Worm (Caenorhabditis elegans): ENCODE results near the gene ptr-13.
A peak's percentile ranks its signal among the peaks of the same experiment; 100 is the strongest.

Gene ptr-13

DNA sequence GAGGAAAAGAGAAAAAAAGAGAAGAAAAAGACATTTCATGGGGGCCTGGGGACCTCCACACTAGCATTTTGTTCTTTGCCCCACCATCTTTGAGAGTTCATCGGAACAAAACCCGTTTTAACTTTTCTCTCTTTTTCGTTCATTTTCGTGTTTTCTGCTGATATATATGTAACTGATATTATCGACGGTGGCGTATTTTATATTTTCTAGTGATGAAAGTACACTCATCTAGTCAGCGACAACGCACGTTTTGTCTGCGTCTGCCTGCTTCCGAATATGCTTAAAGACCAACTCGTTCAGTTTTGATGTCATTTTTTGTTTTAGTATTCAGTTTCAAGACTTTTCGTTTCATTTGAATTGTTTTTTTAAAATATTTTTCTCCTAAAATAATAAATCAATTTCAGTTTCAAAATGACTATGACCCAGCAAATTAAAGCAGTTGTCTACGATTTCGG lies 19.0 kb upstream of the ptr-13 start, which contains the start of gene bigr-1:
TSS of gene bigr-1 (plus strand) at position 405 of the 455 bp plus-strand sequence.
- TF ChIP-seq nfya-1 (tag; optimal IDR thresholded peaks at IDR 0.05; ENCODE audit: insufficient read depth) (peak; percentile 30), elt-2 (tag; optimal IDR thresholded peaks at IDR 0.05) (peak; percentile 61), aly-2 (tag; optimal IDR thresholded peaks at IDR 0.05) (no peak), egl-5 (tag; optimal IDR thresholded peaks at IDR 0.05) (no peak), nhr-43 (tag; optimal IDR thresholded peaks at IDR 0.05; ENCODE audit: poor library complexity, severe bottlenecking) (peak; percentile 46), skn-1 (tag; optimal IDR thresholded peaks at IDR 0.05) (no peak), pqm-1 (tag; optimal IDR thresholded peaks at IDR 0.05) (peak; percentile 73)

DNA sequence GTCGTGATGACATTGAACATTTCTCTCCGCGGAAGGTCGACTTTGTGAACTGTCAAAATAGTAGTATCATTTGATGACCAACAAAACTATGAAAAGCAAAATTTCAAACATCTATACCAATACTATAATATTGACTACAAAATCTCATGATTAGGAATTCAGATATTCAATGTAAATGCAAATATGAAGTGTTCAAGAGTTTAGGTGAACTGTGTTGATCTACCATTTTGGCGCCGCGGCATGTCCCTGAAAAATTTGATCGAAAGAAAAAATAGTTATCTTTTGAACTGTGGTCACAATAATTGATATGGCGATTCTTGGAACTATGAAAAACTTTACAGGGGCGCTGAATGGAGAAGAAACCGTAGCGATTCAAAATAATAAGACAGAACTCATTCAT lies 16.5 kb upstream of the ptr-13 start:
- no peak for TF ChIP-seq elt-1 (tag; optimal IDR thresholded peaks at IDR 0.05)

DNA sequence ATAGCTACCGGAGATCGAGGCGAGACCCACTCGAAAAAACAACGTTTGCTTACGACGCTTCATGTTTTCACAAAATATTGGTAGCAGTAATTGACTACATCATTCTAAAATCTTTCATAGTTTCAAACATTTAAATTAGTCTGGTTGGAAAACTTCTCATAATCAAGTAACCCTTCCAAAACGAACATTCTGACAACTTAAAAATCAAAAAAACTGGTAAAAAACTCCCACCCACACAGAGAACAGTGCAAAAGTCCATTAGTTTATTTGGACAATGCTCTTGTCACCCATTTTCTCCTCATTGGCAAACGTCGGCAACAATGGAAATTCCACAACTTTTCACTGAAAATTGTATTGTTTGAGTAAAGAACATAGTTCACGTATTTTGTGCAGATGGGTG lies 15.1 kb upstream of the ptr-13 start, which contains the start of gene F37H8.6:
TSS of gene F37H8.6 (minus strand) at position 101 of the 400 bp plus-strand sequence.
- TF ChIP-seq elt-3 (tag; optimal IDR thresholded peaks at IDR 0.05): no peak
- TF ChIP-seq nhr-237 (tag; optimal IDR thresholded peaks at IDR 0.05): no peak
- TF ChIP-seq pqm-1 (tag; optimal IDR thresholded peaks at IDR 0.05): no peak
- TF ChIP-seq ceh-16 (tag; optimal IDR thresholded peaks at IDR 0.05): no peak
- TF ChIP-seq nhr-67 (tag; optimal IDR thresholded peaks at IDR 0.05): no peak
- TF ChIP-seq nhr-25 (tag; optimal IDR thresholded peaks at IDR 0.05): no peak
- TF ChIP-seq unc-62 (GFP tag; optimal IDR thresholded peaks at IDR 0.05): no peak
- TF ChIP-seq fkh-10 (GFP tag; optimal IDR thresholded peaks at IDR 0.05): no peak

DNA sequence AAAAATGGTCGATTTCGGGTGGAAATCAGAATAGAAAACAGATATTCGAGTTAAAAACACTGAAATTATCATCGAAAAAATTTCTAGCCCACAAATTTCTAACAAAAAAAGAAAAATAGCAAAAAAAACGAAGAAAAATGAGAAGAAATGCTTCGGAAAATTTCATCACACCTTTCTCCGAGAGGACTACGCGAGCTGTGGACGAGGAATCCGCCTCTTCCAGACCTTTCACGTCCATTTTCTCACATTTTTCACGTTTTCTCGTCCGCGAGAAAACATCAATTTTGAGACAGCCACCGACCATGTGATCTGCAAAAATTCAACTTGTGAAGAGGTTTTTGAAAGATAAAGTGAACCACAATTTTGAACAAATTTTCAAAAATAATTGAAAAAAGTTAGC lies 14.2 kb upstream of the ptr-13 start:
- TF ChIP-seq lin-15B (tag; optimal IDR thresholded peaks at IDR 0.05): peak; percentile 11
- peak; percentile 7 for TF ChIP-seq nfya-1 (tag; optimal IDR thresholded peaks at IDR 0.05; ENCODE audit: insufficient read depth)
- no peak for TF ChIP-seq sea-2 (GFP tag; optimal IDR thresholded peaks at IDR 0.05)

DNA sequence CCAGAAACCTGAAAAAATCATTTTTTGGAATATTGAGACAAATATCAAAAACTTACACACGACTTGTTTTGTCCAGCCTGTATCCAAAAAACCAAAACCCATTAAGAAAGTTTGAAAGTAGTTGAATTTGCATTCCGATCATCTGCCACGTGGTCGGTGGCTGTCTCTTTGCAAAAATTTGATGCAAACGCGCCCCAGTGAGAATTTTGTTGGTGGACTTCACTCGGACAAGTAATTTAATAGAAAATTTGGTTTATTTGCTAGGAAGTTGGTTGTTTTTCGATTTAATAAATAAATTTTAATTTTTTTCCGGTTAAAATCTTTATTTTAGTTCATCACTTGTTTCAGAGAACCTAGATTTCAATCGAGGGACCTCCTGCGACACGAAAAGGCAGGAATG lies 13.1 kb upstream of the ptr-13 start:
- TF ChIP-seq fkh-10 (GFP tag; optimal IDR thresholded peaks at IDR 0.05) (no peak), nhr-25 (tag; optimal IDR thresholded peaks at IDR 0.05) (no peak), nhr-43 (tag; optimal IDR thresholded peaks at IDR 0.05; ENCODE audit: poor library complexity, severe bottlenecking) (no peak), tbx-2 (tag; optimal IDR thresholded peaks at IDR 0.05) (no peak), zag-1 (tag; optimal IDR thresholded peaks at IDR 0.05) (no peak), elt-3 (tag; optimal IDR thresholded peaks at IDR 0.05) (no peak), eor-1 (tag; optimal IDR thresholded peaks at IDR 0.05) (no peak), nhr-67 (tag; optimal IDR thresholded peaks at IDR 0.05) (no peak), nhr-76 (tag; optimal IDR thresholded peaks at IDR 0.05) (no peak), pha-4 (tag; optimal IDR thresholded peaks at IDR 0.05) (no peak), nhr-12 (tag; optimal IDR thresholded peaks at IDR 0.05) (no peak), ceh-82 (tag; optimal IDR thresholded peaks at IDR 0.05) (no peak), unc-62 (GFP tag; optimal IDR thresholded peaks at IDR 0.05) (no peak), lin-15B (tag; optimal IDR thresholded peaks at IDR 0.05) (no peak), fkh-2 (tag; optimal IDR thresholded peaks at IDR 0.05) (no peak), egl-5 (tag; optimal IDR thresholded peaks at IDR 0.05) (no peak)

DNA sequence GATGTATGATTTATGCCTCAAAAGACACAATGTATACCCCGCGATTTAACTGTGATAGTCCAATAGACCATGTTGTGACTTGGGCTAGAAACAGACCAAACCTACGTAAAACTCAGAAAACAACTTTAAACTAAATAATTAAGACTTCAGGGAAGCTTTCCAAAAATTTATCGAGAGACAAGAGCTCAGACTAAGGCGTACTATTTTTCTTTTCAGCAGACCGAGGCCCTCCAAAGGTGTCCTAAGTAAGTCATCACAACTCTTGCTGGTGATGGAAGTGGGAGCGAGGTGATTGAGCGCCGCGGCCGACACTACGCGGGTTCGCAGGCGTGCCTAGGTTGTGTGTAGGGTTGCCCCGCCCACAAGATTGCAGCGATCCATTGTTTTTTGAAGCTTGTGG lies 4.8 kb upstream of the ptr-13 start:
- TF ChIP-seq nhr-12 (tag; optimal IDR thresholded peaks at IDR 0.05) (no peak), nhr-23 (tag; optimal IDR thresholded peaks at IDR 0.05) (peak; percentile 70), sea-2 (GFP tag; optimal IDR thresholded peaks at IDR 0.05) (no peak), mdl-1 (tag; optimal IDR thresholded peaks at IDR 0.05) (no peak), lsy-12 (tag; optimal IDR thresholded peaks at IDR 0.05) (peak; percentile 65), ZK546.5 (tag; optimal IDR thresholded peaks at IDR 0.05) (no peak), pqm-1 (tag; optimal IDR thresholded peaks at IDR 0.05) (no peak), ceh-16 (tag; optimal IDR thresholded peaks at IDR 0.05) (no peak), mml-1 (tag; optimal IDR thresholded peaks at IDR 0.05) (no peak), unc-62 (GFP tag; optimal IDR thresholded peaks at IDR 0.05) (no peak), nhr-67 (tag; optimal IDR thresholded peaks at IDR 0.05) (no peak), jun-1 (tag; optimal IDR thresholded peaks at IDR 0.05) (no peak), snpc-4 (tag; optimal IDR thresholded peaks at IDR 0.05) (peak; percentile 99), lin-15B (tag; optimal IDR thresholded peaks at IDR 0.05) (peak; percentile 40), ama-1 (optimal IDR thresholded peaks at IDR 0.05) (peak; percentile 96), tbx-2 (tag; optimal IDR thresholded peaks at IDR 0.05) (peak; percentile 36), R02D3.7 (tag; optimal IDR thresholded peaks at IDR 0.05) (peak; percentile 54), fkh-2 (tag; optimal IDR thresholded peaks at IDR 0.05) (no peak), nhr-77 (tag; optimal IDR thresholded peaks at IDR 0.05) (peak; percentile 43), aly-2 (tag; optimal IDR thresholded peaks at IDR 0.05) (peak; percentile 78), lin-39 (tag; optimal IDR thresholded peaks at IDR 0.05) (peak; percentile 28), nhr-43 (tag; optimal IDR thresholded peaks at IDR 0.05; ENCODE audit: poor library complexity, severe bottlenecking) (peak; percentile 91), zag-1 (tag; optimal IDR thresholded peaks at IDR 0.05) (no peak), nhr-76 (tag; optimal IDR thresholded peaks at IDR 0.05) (no peak), fkh-10 (GFP tag; optimal IDR thresholded peaks at IDR 0.05) (no peak), nfya-1 (tag; optimal IDR thresholded peaks at IDR 0.05; ENCODE audit: insufficient read depth) (peak; percentile 73), hmg-11 (tag; optimal IDR thresholded peaks at IDR 0.05) (peak; percentile 51), ceh-82 (tag; optimal IDR thresholded peaks at IDR 0.05) (peak; percentile 21), ztf-11 (tag; optimal IDR thresholded peaks at IDR 0.05) (no peak), ceh-28 (tag; optimal IDR thresholded peaks at IDR 0.05) (peak; percentile 48), skn-1 (tag; optimal IDR thresholded peaks at IDR 0.05) (peak; percentile 44), ceh-9 (tag; optimal IDR thresholded peaks at IDR 0.05) (no peak)

Data from whole organism, L3 larva.